Worm (Caenorhabditis elegans): ENCODE measurements around the gene pqn-80.

Gene pqn-80

DNA sequence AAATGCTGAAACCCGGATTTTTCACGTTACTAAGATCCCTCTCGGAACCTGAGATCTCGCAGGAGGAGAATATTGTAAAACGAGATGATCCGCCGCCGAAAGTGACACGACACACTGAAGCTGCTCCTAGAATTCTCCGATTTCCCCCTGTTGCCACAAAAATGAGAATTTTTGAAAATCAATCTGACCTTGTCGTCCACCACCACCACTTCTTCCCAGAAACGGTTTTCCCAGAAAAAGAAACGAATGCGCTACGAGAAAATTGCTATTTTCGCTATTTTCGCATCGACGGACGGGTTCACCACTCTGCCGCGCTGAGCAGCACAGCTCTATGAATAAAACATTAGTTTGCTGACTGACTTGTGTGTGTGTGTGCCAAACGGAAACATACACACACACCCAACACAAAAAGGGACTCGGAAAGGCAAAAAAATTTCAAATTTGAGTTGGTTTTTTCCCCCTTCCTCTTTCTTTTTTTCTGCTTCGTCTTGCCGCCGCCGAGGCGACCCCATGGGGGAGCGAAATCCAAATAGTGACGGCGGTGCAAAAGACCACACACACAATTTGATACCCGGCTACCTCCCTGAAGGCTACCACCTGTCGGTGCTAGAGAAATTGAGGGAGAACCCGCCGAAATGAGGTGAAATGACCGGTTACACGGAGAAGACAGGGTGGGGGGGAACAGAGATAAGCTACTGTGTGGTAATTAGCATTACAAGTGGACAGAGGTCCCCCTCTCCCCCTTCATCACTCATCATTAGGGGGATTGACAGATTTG lies 13.0 kb upstream of the pqn-80 start:
- peak; percentile 11 for TF ChIP-seq ceh-34 (tag; optimal IDR thresholded peaks at IDR 0.05)
- peak; percentile 31 for TF ChIP-seq gmeb-2 (tag; optimal IDR thresholded peaks at IDR 0.05)
- TF ChIP-seq ceh-9 (tag; optimal IDR thresholded peaks at IDR 0.05), result no peak
- no peak for TF ChIP-seq dmd-4 (tag; optimal IDR thresholded peaks at IDR 0.05; ENCODE audit: borderline replicate concordance)
- TF ChIP-seq ets-4 (tag; optimal IDR thresholded peaks at IDR 0.05), result no peak
- TF ChIP-seq ref-2 (tag; optimal IDR thresholded peaks at IDR 0.05), result peak; percentile 42
- TF ChIP-seq unc-55 (GFP tag; optimal IDR thresholded peaks at IDR 0.05), result peak; percentile 59
- peak; percentile 1 for TF ChIP-seq ceh-2 (tag; optimal IDR thresholded peaks at IDR 0.05)
- TF ChIP-seq unc-3 (GFP tag; conservative IDR thresholded peaks at IDR 0.05), result no peak
- TF ChIP-seq unc-3 (tag; optimal IDR thresholded peaks at IDR 0.05), result no peak
- no peak for TF ChIP-seq syd-9 (tag; optimal IDR thresholded peaks at IDR 0.05)
- TF ChIP-seq ttx-3 (tag; optimal IDR thresholded peaks at IDR 0.05), result peak; percentile 11
- TF ChIP-seq rnt-1 (tag; optimal IDR thresholded peaks at IDR 0.05), result peak; percentile 9
- TF ChIP-seq ceh-45 (GFP tag; IDR thresholded peaks at IDR 0.05), result no peak
- TF ChIP-seq F13H6.1 (tag; optimal IDR thresholded peaks at IDR 0.05), result peak; percentile 15
- TF ChIP-seq tbx-2 (tag; optimal IDR thresholded peaks at IDR 0.05), result peak; percentile 28
- no peak for TF ChIP-seq ceh-6 (GFP tag; optimal IDR thresholded peaks at IDR 0.05)
- peak; percentile 24 for TF ChIP-seq unc-86 (tag; optimal IDR thresholded peaks at IDR 0.05)
- no peak for TF ChIP-seq ama-1 (optimal IDR thresholded peaks at IDR 0.05)
- peak; percentile 33 for TF ChIP-seq ceh-31 (tag; optimal IDR thresholded peaks at IDR 0.05)
- peak; percentile 3 for TF ChIP-seq pha-2 (tag; optimal IDR thresholded peaks at IDR 0.05)
- no peak for TF ChIP-seq ahr-1 (tag; optimal IDR thresholded peaks at IDR 0.05)
- TF ChIP-seq npax-4 (tag; optimal IDR thresholded peaks at IDR 0.05), result no peak
- TF ChIP-seq ceh-18 (tag; optimal IDR thresholded peaks at IDR 0.05), result peak; percentile 19
- no peak for TF ChIP-seq ceh-14 (tag; optimal IDR thresholded peaks at IDR 0.05)

ce11 chrIII:12614161-12614560 lies 12.2 kb upstream of the pqn-80 start:
- no peak for TF ChIP-seq mec-3 (tag; optimal IDR thresholded peaks at IDR 0.05; ENCODE audit: borderline replicate concordance)
- no peak for TF ChIP-seq tbx-7 (tag; optimal IDR thresholded peaks at IDR 0.05)
- TF ChIP-seq ceh-18 (tag; optimal IDR thresholded peaks at IDR 0.05), result no peak
- TF ChIP-seq che-1 (tag; optimal IDR thresholded peaks at IDR 0.05), result no peak
- TF ChIP-seq unc-3 (GFP tag; conservative IDR thresholded peaks at IDR 0.05), result no peak
- no peak for TF ChIP-seq unc-3 (tag; optimal IDR thresholded peaks at IDR 0.05)
- TF ChIP-seq ahr-1 (tag; optimal IDR thresholded peaks at IDR 0.05), result no peak
- no peak for TF ChIP-seq ets-4 (tag; optimal IDR thresholded peaks at IDR 0.05)
- TF ChIP-seq pax-1 (tag; optimal IDR thresholded peaks at IDR 0.05), result no peak
- TF ChIP-seq F13H6.1 (tag; optimal IDR thresholded peaks at IDR 0.05), result no peak

DNA sequence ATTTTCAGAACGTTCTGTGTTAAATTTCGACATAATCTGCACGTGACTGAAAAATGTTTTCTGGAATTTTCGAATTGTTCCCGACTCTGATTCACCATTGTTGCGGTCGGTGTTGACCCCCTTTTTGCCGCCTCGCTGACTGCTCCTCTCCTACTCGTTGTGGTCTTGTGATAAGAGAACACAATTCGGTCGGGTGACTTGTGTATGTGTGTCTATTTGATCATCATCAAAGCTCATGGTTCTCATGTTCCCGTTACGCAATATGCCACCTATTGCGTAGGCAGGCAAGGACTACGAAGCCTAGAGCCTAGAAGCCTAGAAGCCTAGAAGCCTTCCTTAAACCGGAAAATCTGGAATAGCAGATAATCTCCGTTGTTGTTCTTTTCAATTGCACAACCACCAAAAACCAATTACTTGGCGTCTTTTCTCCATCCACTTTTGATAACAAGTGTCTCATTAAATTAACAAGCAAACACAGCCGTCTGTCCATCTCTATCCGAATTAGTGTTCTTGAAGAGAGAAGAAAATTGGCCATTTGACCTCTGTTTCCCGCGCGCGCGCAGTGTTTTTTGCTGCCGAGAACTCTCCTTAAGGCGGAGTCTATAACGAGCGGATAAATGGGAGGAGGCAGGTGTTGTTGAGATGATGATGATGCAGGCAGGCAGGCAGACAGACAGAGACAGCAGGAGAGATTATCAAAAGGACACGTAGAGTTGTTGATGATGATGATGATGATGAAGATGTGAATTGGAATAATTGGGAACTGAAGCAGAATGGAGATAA lies 11.5 kb upstream of the pqn-80 start:
- peak; percentile 29 for TF ChIP-seq ama-1 (optimal IDR thresholded peaks at IDR 0.05)
- TF ChIP-seq T23F11.4 (GFP tag; optimal IDR thresholded peaks at IDR 0.05), result peak; percentile 1
- TF ChIP-seq unc-42 (tag; optimal IDR thresholded peaks at IDR 0.05), result peak; percentile 42
- peak; percentile 86 for TF ChIP-seq hlh-30 (tag; optimal IDR thresholded peaks at IDR 0.05; ENCODE audit: insufficient read depth)
- TF ChIP-seq elt-2 (tag; optimal IDR thresholded peaks at IDR 0.05), result peak; percentile 64
- peak; percentile 47 for TF ChIP-seq nfya-1 (tag; optimal IDR thresholded peaks at IDR 0.05)
- no peak for TF ChIP-seq syd-9 (tag; optimal IDR thresholded peaks at IDR 0.05)
- TF ChIP-seq pha-4 (tag; optimal IDR thresholded peaks at IDR 0.05), result no peak
- TF ChIP-seq ceh-14 (tag; optimal IDR thresholded peaks at IDR 0.05), result peak; percentile 0
- no peak for TF ChIP-seq eyg-1 (tag; optimal IDR thresholded peaks at IDR 0.05)
- TF ChIP-seq K09A11.1 (tag; optimal IDR thresholded peaks at IDR 0.05; ENCODE audit: insufficient read depth), result no peak
- peak; percentile 44 for TF ChIP-seq tbx-2 (tag; optimal IDR thresholded peaks at IDR 0.05)
- TF ChIP-seq ttx-3 (tag; optimal IDR thresholded peaks at IDR 0.05), result peak; percentile 80
